Worm (Caenorhabditis elegans) whole organism, young adult: ENCODE measurements around the gene Y57G11C.33.

Source experiments
- B0019.2 ChIP-seq: fragments of 200-800 bp; sonication (Bioruptor generic); conservative IDR thresholded peaks from 2 replicates; pipeline ENCODE4 v1.3.6; 2022; ENCODE audit warnings: missing genetic modification reagents, missing genetic modification characterization, missing compliant biosample characterization
- B0035.1 ChIP-seq: sonication (generic microtip); optimal IDR thresholded peaks from 2 replicates; lab custom pipeline; 2016; ENCODE audit warnings: missing genetic modification characterization, mild to moderate bottlenecking, missing compliant biosample characterization, missing genotype, missing genetic modification reagents
- B0261.1 ChIP-seq: sonication (generic microtip); optimal IDR thresholded peaks from 2 replicates; lab custom pipeline; 2016; ENCODE audit warnings: mild to moderate bottlenecking, missing genetic modification characterization, moderate library complexity, missing compliant biosample characterization
- B0336.3 ChIP-seq: fragments of 200-800 bp; sonication (Bioruptor generic); IDR thresholded peaks from 2 replicates; pipeline ENCODE4 v1.3.6; 2022; ENCODE audit warnings: missing genetic modification characterization, missing compliant biosample characterization
- F10E7.11 ChIP-seq: sonication (generic microtip); optimal IDR thresholded peaks from 2 replicates; lab custom pipeline; 2017; ENCODE audit warnings: mild to moderate bottlenecking, missing genetic modification characterization, moderate library complexity, missing compliant biosample characterization
- F23B12.7 ChIP-seq: sonication (generic microtip); optimal IDR thresholded peaks from 2 replicates; lab custom pipeline; 2017; ENCODE audit warnings: missing genetic modification characterization, mild to moderate bottlenecking, missing compliant biosample characterization, antibody characterized with exemption, moderate library complexity; ENCODE audit not compliant: insufficient read depth
- F33H1.4 ChIP-seq: fragments of 200-800 bp; sonication (Bioruptor generic); IDR thresholded peaks from 2 replicates; pipeline ENCODE4 v1.3.6; 2022; ENCODE audit warnings: missing genetic modification reagents, missing genetic modification characterization, missing compliant biosample characterization
- F39B2.1 ChIP-seq: fragments of 200-800 bp; sonication (Bioruptor generic); IDR thresholded peaks from 2 replicates; pipeline ENCODE4 v1.3.6; 2022; ENCODE audit warnings: missing genetic modification reagents, missing genetic modification characterization, missing compliant biosample characterization
- F52B5.7 ChIP-seq: sonication (generic microtip); optimal IDR thresholded peaks from 2 replicates; lab custom pipeline; 2016; ENCODE audit warnings: mild to moderate bottlenecking, missing genetic modification characterization, missing compliant biosample characterization
- K12H6.12 ChIP-seq: fragments of 200-800 bp; sonication (Bioruptor generic); optimal IDR thresholded peaks from 2 replicates; lab custom pipeline; 2018; ENCODE audit warnings: mild to moderate bottlenecking, missing genetic modification characterization, missing compliant biosample characterization
- T07F8.4 ChIP-seq: sonication (generic microtip); optimal IDR thresholded peaks from 2 replicates; lab custom pipeline; 2016; ENCODE audit warnings: mild to moderate bottlenecking, missing genetic modification characterization, moderate library complexity, missing compliant biosample characterization
- Y53F4B.3 ChIP-seq: fragments of 200-800 bp; sonication (Bioruptor generic); IDR thresholded peaks from 2 replicates; pipeline ENCODE4 v1.3.6; 2022; ENCODE audit warnings: missing genetic modification reagents, missing genetic modification characterization, missing compliant biosample characterization
- ZK185.1 ChIP-seq: sonication (generic microtip); optimal IDR thresholded peaks from 2 replicates; lab custom pipeline; 2016; ENCODE audit warnings: mild to moderate bottlenecking, missing genetic modification characterization, missing compliant biosample characterization; ENCODE audit not compliant: poor library complexity, severe bottlenecking
- akir-1 ChIP-seq: fragments of 200-800 bp; sonication (Bioruptor generic); optimal IDR thresholded peaks from 2 replicates; lab custom pipeline; 2018; ENCODE audit warnings: mild to moderate bottlenecking, missing genetic modification characterization, moderate library complexity, missing compliant biosample characterization
- ama-1 ChIP-seq, 3 experiments: fragments of 150-350 bp in 1 of 3; sonication (generic microtip) in 2 of 3; optimal IDR thresholded peaks; 2 replicates each; lab custom pipeline; 2014 to 2018; ENCODE audit warnings: missing biosample characterization in 2 of 3, missing genetic modification characterization in 2 of 3, missing genetic modification reagents in 2 of 3
- aptf-2 ChIP-seq: fragments of 200-800 bp; sonication (Bioruptor generic); conservative IDR thresholded peaks from 2 replicates; pipeline ENCODE4 v1.3.6; 2022; ENCODE audit warnings: missing genetic modification reagents, missing genetic modification characterization, missing compliant biosample characterization
- attf-3 ChIP-seq: fragments of 200-800 bp; sonication (Bioruptor generic); conservative IDR thresholded peaks from 2 replicates; pipeline ENCODE4 v1.3.6; 2022; ENCODE audit warnings: missing genetic modification reagents, missing genetic modification characterization, missing compliant biosample characterization
- attf-5 ChIP-seq: fragments of 200-800 bp; sonication (Bioruptor generic); optimal IDR thresholded peaks from 2 replicates; lab custom pipeline; 2018; ENCODE audit warnings: mild to moderate bottlenecking, missing genetic modification characterization, missing compliant biosample characterization
- attf-6 ChIP-seq: fragments of 200-800 bp; sonication (Bioruptor generic); IDR thresholded peaks from 2 replicates; pipeline ENCODE4 v1.3.6; 2022; ENCODE audit warnings: missing genetic modification reagents, missing genetic modification characterization, missing compliant biosample characterization
- bed-1 ChIP-seq: fragments of 200-800 bp; sonication (Bioruptor generic); IDR thresholded peaks from 2 replicates; pipeline ENCODE4 v1.3.6; 2022; ENCODE audit warnings: missing genetic modification reagents, missing genetic modification characterization, missing compliant biosample characterization
- ccch-3 ChIP-seq: fragments of 200-800 bp; sonication (Bioruptor generic); optimal IDR thresholded peaks from 2 replicates; lab custom pipeline; 2018; ENCODE audit warnings: mild to moderate bottlenecking, missing genetic modification characterization, missing compliant biosample characterization
- cebp-1 ChIP-seq, 2 experiments: fragments of 200-800 bp in 1 of 2; sonication (Bioruptor generic) in 1 of 2; sonication (generic microtip) in 1 of 2; IDR thresholded peaks in 1 of 2; optimal IDR thresholded peaks in 1 of 2; 2 replicates each; pipeline versions ENCODE4 v1.3.6 to Lab custom; 2017 to 2022; ENCODE audit warnings: missing compliant biosample characterization in 2 of 2, missing genetic modification characterization in 2 of 2, mild to moderate bottlenecking in 1 of 2, missing genetic modification reagents in 1 of 2, moderate library complexity in 1 of 2
- ceh-40 ChIP-seq: fragments of 200-800 bp; sonication (Bioruptor generic); IDR thresholded peaks from 2 replicates; pipeline ENCODE4 v1.3.6; 2022; ENCODE audit warnings: missing genetic modification characterization, missing compliant biosample characterization
- ceh-58 ChIP-seq: fragments of 200-800 bp; sonication (Bioruptor generic); IDR thresholded peaks from 2 replicates; pipeline ENCODE4 v1.3.6; 2022; ENCODE audit warnings: missing genetic modification characterization, missing compliant biosample characterization
- ceh-91 ChIP-seq: fragments of 200-800 bp; sonication (Bioruptor generic); IDR thresholded peaks from 2 replicates; pipeline ENCODE4 v1.3.6; 2022; ENCODE audit warnings: missing genetic modification reagents, missing genetic modification characterization, missing compliant biosample characterization
- chd-7 ChIP-seq: sonication (generic microtip); optimal IDR thresholded peaks from 2 replicates; lab custom pipeline; 2016; ENCODE audit warnings: mild to moderate bottlenecking, missing genetic modification characterization, moderate library complexity, missing compliant biosample characterization
- die-1 ChIP-seq: sonication (generic microtip); optimal IDR thresholded peaks from 2 replicates; lab custom pipeline; 2016; ENCODE audit warnings: missing genotype, mild to moderate bottlenecking, missing genetic modification characterization, missing compliant biosample characterization
- dpff-1 ChIP-seq: sonication (generic microtip); optimal IDR thresholded peaks from 2 replicates; lab custom pipeline; 2017; ENCODE audit warnings: mild to moderate bottlenecking, missing genetic modification characterization, missing compliant biosample characterization
- egl-44 ChIP-seq: fragments of 200-800 bp; sonication (Bioruptor generic); IDR thresholded peaks from 2 replicates; pipeline ENCODE4 v1.3.6; 2022; ENCODE audit warnings: missing genetic modification reagents, missing genetic modification characterization, missing compliant biosample characterization
- hlh-26 ChIP-seq: fragments of 200-800 bp; sonication (Bioruptor generic); conservative IDR thresholded peaks from 2 replicates; pipeline ENCODE4 v1.3.6; 2022; ENCODE audit warnings: missing genetic modification reagents, missing genetic modification characterization, missing compliant biosample characterization
- hrde-1 ChIP-seq: sonication (generic microtip); optimal IDR thresholded peaks from 2 replicates; lab custom pipeline; 2016; ENCODE audit warnings: missing genetic modification characterization, mild to moderate bottlenecking, missing compliant biosample characterization, moderate library complexity, missing genotype, missing genetic modification reagents, borderline replicate concordance
- lir-1 ChIP-seq: fragments of 200-800 bp; sonication (Bioruptor generic); conservative IDR thresholded peaks from 2 replicates; pipeline ENCODE4 v1.3.6; 2022; ENCODE audit warnings: missing genetic modification reagents, missing genetic modification characterization, missing compliant biosample characterization
- lsl-1 ChIP-seq: fragments of 200-800 bp; sonication (Bioruptor generic); optimal IDR thresholded peaks from 2 replicates; lab custom pipeline; 2018; ENCODE audit warnings: mild to moderate bottlenecking, missing genetic modification characterization, moderate library complexity, missing compliant biosample characterization
- madf-10 ChIP-seq: sonication (generic microtip); optimal IDR thresholded peaks from 2 replicates; lab custom pipeline; 2016; ENCODE audit warnings: mild to moderate bottlenecking, missing genetic modification characterization, missing compliant biosample characterization
- mel-28 ChIP-seq: sonication (generic microtip); optimal IDR thresholded peaks from 2 replicates; lab custom pipeline; 2016; ENCODE audit warnings: borderline replicate concordance, mild to moderate bottlenecking, missing genetic modification characterization, missing compliant biosample characterization
- mes-4 ChIP-seq: sonication (generic microtip); optimal IDR thresholded peaks from 2 replicates; lab custom pipeline; 2016; ENCODE audit warnings: missing genotype, missing genetic modification characterization, missing compliant biosample characterization
- nhr-80 ChIP-seq: sonication (generic microtip); optimal IDR thresholded peaks from 2 replicates; lab custom pipeline; 2016; ENCODE audit warnings: missing genetic modification characterization, missing compliant biosample characterization
- nhr-90 ChIP-seq: sonication (generic microtip); optimal IDR thresholded peaks from 2 replicates; lab custom pipeline; 2016; ENCODE audit warnings: missing genotype, mild to moderate bottlenecking, missing genetic modification characterization, missing compliant biosample characterization
- pbrm-1 ChIP-seq: fragments of 200-800 bp; sonication (Bioruptor generic); IDR thresholded peaks from 2 replicates; pipeline ENCODE4 v1.3.6; 2022; ENCODE audit warnings: missing genetic modification reagents, missing genetic modification characterization, missing compliant biosample characterization
- rpc-1 ChIP-seq, 2 experiments: fragments of 150-350 bp in 1 of 2; sonication (generic microtip) in 1 of 2; optimal IDR thresholded peaks; 2 replicates each; lab custom pipeline; 2014 to 2018; ENCODE audit warnings: missing biosample characterization in 1 of 2, missing genetic modification characterization in 1 of 2, missing genetic modification reagents in 1 of 2, missing genotype in 1 of 2
- sdz-38 ChIP-seq: sonication (generic microtip); optimal IDR thresholded peaks from 2 replicates; lab custom pipeline; 2016; ENCODE audit warnings: missing genotype, missing genetic modification characterization, missing compliant biosample characterization
- snpc-1.1 ChIP-seq: sonication (generic microtip); optimal IDR thresholded peaks from 2 replicates; lab custom pipeline; 2017; ENCODE audit warnings: missing genetic modification characterization, mild to moderate bottlenecking, missing compliant biosample characterization, antibody characterized with exemption, moderate library complexity, missing genotype, missing genetic modification reagents; ENCODE audit not compliant: insufficient read depth
- snpc-1.3 ChIP-seq: sonication (generic microtip); optimal IDR thresholded peaks from 2 replicates; lab custom pipeline; 2017; ENCODE audit warnings: missing genetic modification characterization, mild to moderate bottlenecking, missing compliant biosample characterization, antibody characterized with exemption, moderate library complexity, missing genotype, missing genetic modification reagents; ENCODE audit not compliant: insufficient read depth
- snpc-3.4 ChIP-seq: sonication (generic microtip); optimal IDR thresholded peaks from 2 replicates; lab custom pipeline; 2017; ENCODE audit warnings: missing genetic modification characterization, mild to moderate bottlenecking, missing compliant biosample characterization, antibody characterized with exemption, moderate library complexity, missing genotype, missing genetic modification reagents
- tlf-1 ChIP-seq: fragments of 200-800 bp; sonication (Bioruptor generic); optimal IDR thresholded peaks from 2 replicates; lab custom pipeline; 2018; ENCODE audit warnings: mild to moderate bottlenecking, missing genetic modification characterization, missing compliant biosample characterization
- zim-3 ChIP-seq: sonication (generic microtip); optimal IDR thresholded peaks from 2 replicates; lab custom pipeline; 2017; ENCODE audit warnings: mild to moderate bottlenecking, missing genetic modification characterization, moderate library complexity, missing compliant biosample characterization
- ztf-22 ChIP-seq: fragments of 200-800 bp; sonication (Bioruptor generic); optimal IDR thresholded peaks from 2 replicates; lab custom pipeline; 2018; ENCODE audit warnings: mild to moderate bottlenecking, missing genetic modification characterization, moderate library complexity, missing compliant biosample characterization
- ztf-26 ChIP-seq: sonication (generic microtip); optimal IDR thresholded peaks from 2 replicates; lab custom pipeline; 2017; ENCODE audit warnings: missing genetic modification characterization, missing compliant biosample characterization
- ztf-28 ChIP-seq: fragments of 200-800 bp; sonication (Bioruptor generic); IDR thresholded peaks from 2 replicates; pipeline ENCODE4 v1.3.6; 2022; ENCODE audit warnings: missing genetic modification reagents, missing genetic modification characterization, missing compliant biosample characterization

Y57G11C.33 gene

DNA sequence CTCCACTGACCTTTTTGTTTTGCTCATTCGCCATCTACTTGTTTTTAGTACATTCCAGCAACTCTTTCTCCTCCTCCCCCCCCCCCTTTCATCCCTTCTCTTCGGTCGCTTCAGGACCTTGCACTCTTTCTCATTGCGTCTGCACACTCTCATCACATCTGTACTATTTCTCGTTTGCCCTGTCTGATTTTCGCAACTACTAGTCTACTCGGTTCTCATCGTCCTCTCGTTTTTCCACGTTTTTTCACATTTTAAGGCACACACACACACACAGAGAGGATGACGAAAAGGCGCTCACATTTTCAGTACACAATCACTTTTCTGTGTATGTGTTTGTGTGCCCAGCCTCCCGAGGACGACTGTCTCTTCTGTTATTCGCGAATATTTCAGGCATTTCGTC, 36.3 kb upstream of the Y57G11C.33 start (continued):
- TF ChIP-seq lsl-1 (GFP tag; lab: Kevin White, UChicago) = no peak
- TF ChIP-seq B0019.2 (GFP tag; lab: Robert Waterston, UW) = no peak
- TF ChIP-seq rpc-1 (optimal IDR thresholded peaks at IDR 0.05; lab: Kevin White, UChicago) = no peak
- TF ChIP-seq rpc-1 (tag; optimal IDR thresholded peaks at IDR 0.05; lab: Kevin White, UChicago) = no peak
- TF ChIP-seq akir-1 (GFP tag; lab: Kevin White, UChicago) = no peak
- TF ChIP-seq ceh-40 = no peak
- TF ChIP-seq T07F8.4 (tag; lab: Kevin White, UChicago) = no peak
- no peak for TF ChIP-seq mes-4 (tag; lab: Kevin White, UChicago)
- no peak for TF ChIP-seq chd-7
- TF ChIP-seq F39B2.1 (GFP tag; lab: Robert Waterston, UW) = no peak
- no peak for TF ChIP-seq ZK185.1
- peak; percentile 43 for TF ChIP-seq K12H6.12 (tag; lab: Kevin White, UChicago)
- TF ChIP-seq cebp-1 (GFP tag; IDR thresholded peaks at IDR 0.05; lab: Robert Waterston, UW) = no peak
- TF ChIP-seq cebp-1 (tag; optimal IDR thresholded peaks at IDR 0.05; lab: Kevin White, UChicago) = peak; percentile 68
- TF ChIP-seq pbrm-1 = no peak
- no peak for TF ChIP-seq attf-3
- no peak for TF ChIP-seq Y53F4B.3
- TF ChIP-seq F23B12.7 (tag; lab: Kevin White, UChicago) = no peak
- TF ChIP-seq F10E7.11 (tag; lab: Kevin White, UChicago) = no peak
- peak; percentile 11 for TF ChIP-seq nhr-80
- no peak for TF ChIP-seq nhr-90 (tag; lab: Kevin White, UChicago)
- TF ChIP-seq ama-1 (optimal IDR thresholded peaks at IDR 0.05; lab: Kevin White, UChicago) = no peak
- no peak for TF ChIP-seq ama-1 (GFP tag; optimal IDR thresholded peaks at IDR 0.05; lab: Kevin White, UChicago)
- TF ChIP-seq snpc-1.1 = no peak
- TF ChIP-seq aptf-2 = no peak
- no peak for TF ChIP-seq bed-1
- TF ChIP-seq tlf-1 (GFP tag; lab: Kevin White, UChicago) = no peak
- no peak for TF ChIP-seq sdz-38 (tag; lab: Kevin White, UChicago)
- no peak for TF ChIP-seq ztf-28 (GFP tag; lab: Robert Waterston, UW)
- no peak for TF ChIP-seq B0035.1 (tag; lab: Kevin White, UChicago)
- no peak for TF ChIP-seq zim-3
- no peak for TF ChIP-seq die-1 (tag; lab: Kevin White, UChicago)
- no peak for TF ChIP-seq egl-44 (GFP tag; lab: Robert Waterston, UW)
- TF ChIP-seq hlh-26 = no peak
- TF ChIP-seq attf-5 (GFP tag; lab: Kevin White, UChicago) = no peak
- no peak for TF ChIP-seq ccch-3 (GFP tag; lab: Kevin White, UChicago)
- TF ChIP-seq hrde-1 (tag; lab: Kevin White, UChicago) = no peak
- no peak for TF ChIP-seq ceh-91 (GFP tag; lab: Robert Waterston, UW)
- TF ChIP-seq ceh-58 (GFP tag; lab: Robert Waterston, UW) = no peak
- TF ChIP-seq B0261.1 = no peak

DNA sequence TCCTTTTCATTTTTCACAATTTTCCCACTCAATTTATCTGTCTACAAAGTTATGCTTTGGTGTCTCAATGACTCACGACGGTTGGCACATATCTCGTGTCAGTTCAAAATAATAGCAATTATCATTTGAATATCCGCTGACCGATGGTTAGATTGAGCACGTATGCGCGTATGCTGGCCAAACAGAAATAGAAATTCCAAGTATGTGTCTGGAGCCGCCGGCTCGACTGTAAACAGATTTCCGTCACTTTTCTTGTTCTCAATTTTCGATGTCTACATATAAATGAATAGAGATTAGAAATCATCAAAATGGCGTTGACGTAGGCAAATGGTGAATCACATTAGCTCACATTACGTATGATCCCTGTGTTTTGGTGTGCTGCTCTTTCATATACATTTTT, 35.8 kb upstream of the Y57G11C.33 start:
- TF ChIP-seq ceh-91 (GFP tag; lab: Robert Waterston, UW) (no peak), Y53F4B.3 (no peak), zim-3 (no peak), madf-10 (no peak), ztf-26 (tag; lab: Kevin White, UChicago) (no peak), B0336.3 (GFP tag; lab: Robert Waterston, UW) (no peak), lir-1 (no peak), mel-28 (tag; lab: Kevin White, UChicago) (no peak), ceh-40 (no peak), snpc-3.4 (no peak), ztf-22 (GFP tag; lab: Kevin White, UChicago) (no peak), F52B5.7 (no peak), F33H1.4 (GFP tag; lab: Robert Waterston, UW) (no peak), snpc-1.3 (tag; lab: Kevin White, UChicago) (no peak), attf-6 (no peak), dpff-1 (tag; lab: Kevin White, UChicago) (no peak)
